In the genomic region with DNA sequence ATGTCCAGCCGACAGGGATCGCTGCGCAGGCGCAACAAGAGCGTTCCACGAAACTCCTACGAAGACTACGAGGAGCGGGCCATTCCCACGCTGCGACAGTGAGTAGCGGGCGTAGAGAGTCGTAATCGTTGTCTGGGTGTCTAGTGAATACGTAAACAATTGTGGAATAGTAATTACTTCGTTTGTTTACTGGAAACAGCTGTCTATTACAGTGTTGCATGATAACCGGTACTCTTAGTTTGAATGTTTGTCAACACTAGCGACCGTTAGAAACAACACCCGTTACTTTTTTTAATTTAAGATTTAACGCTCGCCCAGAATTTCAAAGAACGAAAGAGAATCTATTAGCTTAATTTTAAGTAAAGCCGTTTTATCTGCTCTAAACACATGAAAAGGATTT, we compare ENCODE assay signal across 4 fruit fly cellular contexts.
TF ChIP-seq lines count a peak whose summit lies in the region.

CG10165 (minus strand) TSS at position 214 of the 400 bp plus-strand sequence.

- TF ChIP-seq CTCF in whole organism, embryonic (GFP tag; optimal IDR thresholded peaks at IDR 0.05; lab: Kevin White, UChicago), result no peak

TF ChIP-seq in whole organism, adult, 20 proteins besides CTCF, POLR2A, EP300 and RAD21:
- no peak for TF ChIP-seq Hr96 (GFP tag; optimal IDR thresholded peaks at IDR 0.05; lab: Kevin White, UChicago)
- TF ChIP-seq tj (GFP tag; optimal IDR thresholded peaks at IDR 0.05; lab: Kevin White, UChicago), result no peak
- no peak for TF ChIP-seq CG5204 (GFP tag; optimal IDR thresholded peaks at IDR 0.05; lab: Kevin White, UChicago)
- TF ChIP-seq cic (GFP tag; optimal IDR thresholded peaks at IDR 0.05; lab: Kevin White, UChicago), result peak; percentile 25
- peak; percentile 6 for TF ChIP-seq CG1620 (GFP tag; optimal IDR thresholded peaks at IDR 0.05; lab: Kevin White, UChicago)
- TF ChIP-seq Mnt (GFP tag; optimal IDR thresholded peaks at IDR 0.05; lab: Kevin White, UChicago), result peak; percentile 29
- peak; percentile 93 for TF ChIP-seq ovo (GFP tag; optimal IDR thresholded peaks at IDR 0.05; lab: Kevin White, UChicago)
- no peak for TF ChIP-seq CG7045 (GFP tag; optimal IDR thresholded peaks at IDR 0.05; lab: Kevin White, UChicago)
- peak; percentile 44 for TF ChIP-seq Crg-1 (GFP tag; optimal IDR thresholded peaks at IDR 0.05; lab: Kevin White, UChicago)
- TF ChIP-seq CG12768 (GFP tag; optimal IDR thresholded peaks at IDR 0.05; lab: Kevin White, UChicago), result no peak
- TF ChIP-seq CG7101 (tag; optimal IDR thresholded peaks at IDR 0.05; lab: Kevin White, UChicago), result peak; percentile 26
- TF ChIP-seq CG11617 (GFP tag; optimal IDR thresholded peaks at IDR 0.05; lab: Kevin White, UChicago), result no peak
- no peak for TF ChIP-seq cnc (optimal IDR thresholded peaks at IDR 0.05; lab: Kevin White, UChicago)
- peak; percentile 10 for TF ChIP-seq pad (GFP tag; optimal IDR thresholded peaks at IDR 0.05; lab: Kevin White, UChicago)
- no peak for TF ChIP-seq Clk (GFP tag; optimal IDR thresholded peaks at IDR 0.05; lab: Kevin White, UChicago)
- TF ChIP-seq toe (GFP tag; optimal IDR thresholded peaks at IDR 0.05; lab: Kevin White, UChicago), result no peak
- TF ChIP-seq kay (GFP tag; lab: Kevin White, UChicago; ENCODE audit: borderline replicate concordance), result no peak
- no peak for TF ChIP-seq CG33017 (tag; optimal IDR thresholded peaks at IDR 0.05; lab: Kevin White, UChicago)
- TF ChIP-seq CG14711 (tag; optimal IDR thresholded peaks at IDR 0.05; lab: Kevin White, UChicago), result peak; percentile 16
- peak; percentile 2 for TF ChIP-seq bab1 (GFP tag; optimal IDR thresholded peaks at IDR 0.05; lab: Kevin White, UChicago)

TF ChIP-seq in whole organism, embryonic, 481 proteins besides CTCF, POLR2A, EP300 and RAD21 (continues in another document):
- TF ChIP-seq B-H2 (GFP tag; optimal IDR thresholded peaks at IDR 0.05; lab: Kevin White, UChicago) (peak; percentile 23), Hsf (GFP tag; optimal IDR thresholded peaks at IDR 0.05; lab: Kevin White, UChicago) (no peak), vvl (GFP tag; IDR thresholded peaks at IDR 0.05; lab: Robert Waterston, UW) (peak; percentile 47; the same call in 1 of the 2 replicates), Ptx1 (GFP tag; IDR thresholded peaks at IDR 0.05; lab: Robert Waterston, UW) (no peak), caup (GFP tag; optimal IDR thresholded peaks at IDR 0.05; lab: Kevin White, UChicago; ENCODE audit: severe bottlenecking) (no peak), CG34376 (GFP tag; optimal IDR thresholded peaks at IDR 0.05; lab: Kevin White, UChicago) (no peak), CG2120 (GFP tag; optimal IDR thresholded peaks at IDR 0.05; lab: Kevin White, UChicago) (peak; percentile 21), Dp (GFP tag; optimal IDR thresholded peaks at IDR 0.05; lab: Kevin White, UChicago) (peak; percentile 11), CG9817 (tag; optimal IDR thresholded peaks at IDR 0.05; lab: Kevin White, UChicago) (no peak), pzg (GFP tag; optimal IDR thresholded peaks at IDR 0.05; lab: Kevin White, UChicago) (peak; percentile 43), dmrt99B (tag; optimal IDR thresholded peaks at IDR 0.05; lab: Kevin White, UChicago) (no peak), CG3838 (GFP tag; optimal IDR thresholded peaks at IDR 0.05; lab: Kevin White, UChicago) (no peak), CG2116 (GFP tag; optimal IDR thresholded peaks at IDR 0.05; lab: Kevin White, UChicago) (peak; percentile 95), CG9437 (GFP tag; optimal IDR thresholded peaks at IDR 0.05; lab: Kevin White, UChicago) (peak; percentile 56), E2f2 (GFP tag; IDR thresholded peaks at IDR 0.05; lab: Robert Waterston, UW) (0 out of 2 replicates have a peak, but pooled peaks have one; percentile 12), exex (tag; optimal IDR thresholded peaks at IDR 0.05; lab: Kevin White, UChicago) (peak; percentile 57), Nf-YB (GFP tag; optimal IDR thresholded peaks at IDR 0.05; lab: Kevin White, UChicago) (no peak), CG13287 (GFP tag; IDR thresholded peaks at IDR 0.05; lab: Robert Waterston, UW; ENCODE audit: partially characterized antibody) (no peak), tna (GFP tag; IDR thresholded peaks at IDR 0.05; lab: Robert Waterston, UW; ENCODE audit: partially characterized antibody) (no peak), MESR4 (GFP tag; optimal IDR thresholded peaks at IDR 0.05; lab: Kevin White, UChicago) (peak; percentile 28), CG15073 (GFP tag; optimal IDR thresholded peaks at IDR 0.05; lab: Kevin White, UChicago) (no peak), Dll (GFP tag; IDR thresholded peaks at IDR 0.05; lab: Robert Waterston, UW; ENCODE audit: partially characterized antibody) (peak; percentile 45; the same call in 2 of the 4 replicates)

TF ChIP-seq in whole organism, prepupa, 60 proteins besides CTCF, POLR2A, EP300 and RAD21:
- TF ChIP-seq fkh (GFP tag; optimal IDR thresholded peaks at IDR 0.05; lab: Kevin White, UChicago), result peak; percentile 81
- no peak for TF ChIP-seq svp (GFP tag; lab: Kevin White, UChicago)
- TF ChIP-seq dsx (GFP tag; optimal IDR thresholded peaks at IDR 0.05; lab: Kevin White, UChicago; ENCODE audit: poor library complexity, severe bottlenecking), result peak; percentile 61
- TF ChIP-seq CG34406 (GFP tag; optimal IDR thresholded peaks at IDR 0.05; lab: Kevin White, UChicago), result no peak
- no peak for TF ChIP-seq OdsH (GFP tag; optimal IDR thresholded peaks at IDR 0.05; lab: Kevin White, UChicago)

TF ChIP-seq in whole organism, wandering third instar larva, 38 proteins besides CTCF, POLR2A, EP300 and RAD21:
- TF ChIP-seq Dif (GFP tag; optimal IDR thresholded peaks at IDR 0.05; lab: Kevin White, UChicago; ENCODE audit: partially characterized antibody) (no peak), h (GFP tag; optimal IDR thresholded peaks at IDR 0.05; lab: Kevin White, UChicago) (peak; percentile 37), dmrt93B (GFP tag; optimal IDR thresholded peaks at IDR 0.05; lab: Kevin White, UChicago) (no peak), N (GFP tag; optimal IDR thresholded peaks at IDR 0.05; lab: Kevin White, UChicago) (no peak), fru (GFP tag; optimal IDR thresholded peaks at IDR 0.05; lab: Kevin White, UChicago) (peak; percentile 91), Hnf4 (GFP tag; optimal IDR thresholded peaks at IDR 0.05; lab: Kevin White, UChicago) (no peak), Myc (optimal IDR thresholded peaks at IDR 0.05; lab: Kevin White, UChicago) (no peak), br (GFP tag; optimal IDR thresholded peaks at IDR 0.05; lab: Kevin White, UChicago) (no peak), Sp1 (GFP tag; optimal IDR thresholded peaks at IDR 0.05; lab: Kevin White, UChicago) (no peak), Rel (GFP tag; optimal IDR thresholded peaks at IDR 0.05; lab: Kevin White, UChicago) (no peak), Rel (tag; optimal IDR thresholded peaks at IDR 0.05; lab: Kevin White, UChicago) (no peak), CG9705 (GFP tag; optimal IDR thresholded peaks at IDR 0.05; lab: Kevin White, UChicago) (no peak), Abd-B (GFP tag; optimal IDR thresholded peaks at IDR 0.05; lab: Kevin White, UChicago) (no peak), Dfd (GFP tag; optimal IDR thresholded peaks at IDR 0.05; lab: Kevin White, UChicago) (no peak), lola (GFP tag; optimal IDR thresholded peaks at IDR 0.05; lab: Kevin White, UChicago) (no peak), OdsH (GFP tag; optimal IDR thresholded peaks at IDR 0.05; lab: Kevin White, UChicago) (no peak), Vsx2 (GFP tag; optimal IDR thresholded peaks at IDR 0.05; lab: Kevin White, UChicago; ENCODE audit: partially characterized antibody) (no peak), Hr78 (GFP tag; optimal IDR thresholded peaks at IDR 0.05; lab: Kevin White, UChicago) (no peak), dsf (GFP tag; optimal IDR thresholded peaks at IDR 0.05; lab: Kevin White, UChicago; ENCODE audit: borderline replicate concordance) (no peak), HLH106 (tag; optimal IDR thresholded peaks at IDR 0.05; lab: Kevin White, UChicago) (no peak), CG32264 (GFP tag; optimal IDR thresholded peaks at IDR 0.05; lab: Kevin White, UChicago) (no peak), GATAd (GFP tag; optimal IDR thresholded peaks at IDR 0.05; lab: Kevin White, UChicago) (no peak), sage (GFP tag; optimal IDR thresholded peaks at IDR 0.05; lab: Kevin White, UChicago) (no peak), Hr83 (GFP tag; optimal IDR thresholded peaks at IDR 0.05; lab: Kevin White, UChicago; ENCODE audit: poor library complexity, severe bottlenecking) (peak; percentile 26)
